Fruit fly (Drosophila melanogaster): Measurements from ENCODE around the gene CG31140.

Gene CG31140

dm6 chr3R:23992823-23993797 lies 30.1 kb downstream of the CG31140 start, which contains the start of the genes Epp and Rab7 (continued):
- peak; percentile 16 for TF ChIP-seq Ets96B (tag; optimal IDR thresholded peaks at IDR 0.05)
- peak; percentile 25 for TF ChIP-seq spab (GFP tag; optimal IDR thresholded peaks at IDR 0.05)
- TF ChIP-seq fkh (GFP tag; optimal IDR thresholded peaks at IDR 0.05), result peak; percentile 45
- peak; percentile 47; the same call in 1 of the 3 replicates for TF ChIP-seq CG8119 (GFP tag; IDR thresholded peaks at IDR 0.05)
- TF ChIP-seq Eip78C (GFP tag), result peak; percentile 74
- TF ChIP-seq CG1621 (tag; optimal IDR thresholded peaks at IDR 0.05), result peak; percentile 11
- peak; percentile 83 for TF ChIP-seq svp (GFP tag)
- TF ChIP-seq Hr4 (GFP tag; optimal IDR thresholded peaks at IDR 0.05), result no peak
- TF ChIP-seq CG4318 (GFP tag; optimal IDR thresholded peaks at IDR 0.05), result no peak
- no peak for TF ChIP-seq CG11902 (GFP tag; optimal IDR thresholded peaks at IDR 0.05)
- TF ChIP-seq CG34406 (GFP tag; optimal IDR thresholded peaks at IDR 0.05), result no peak
- no peak for TF ChIP-seq CG10631 (GFP tag; optimal IDR thresholded peaks at IDR 0.05)
- no peak for TF ChIP-seq CG10669 (GFP tag; optimal IDR thresholded peaks at IDR 0.05)

dm6 chr3R:23994578-23994977 lies 31.6 kb downstream of the CG31140 start:
- TF ChIP-seq achi (GFP tag; optimal IDR thresholded peaks at IDR 0.05) (no peak), fkh (GFP tag; optimal IDR thresholded peaks at IDR 0.05) (no peak), CG3919 (GFP tag; optimal IDR thresholded peaks at IDR 0.05) (no peak), Sox102F (GFP tag; optimal IDR thresholded peaks at IDR 0.05) (no peak), Ets96B (tag; optimal IDR thresholded peaks at IDR 0.05) (no peak), CG4318 (GFP tag; optimal IDR thresholded peaks at IDR 0.05) (no peak), pdm3 (GFP tag; optimal IDR thresholded peaks at IDR 0.05) (no peak), Ets21C (GFP tag; optimal IDR thresholded peaks at IDR 0.05) (no peak), lz (GFP tag; optimal IDR thresholded peaks at IDR 0.05) (no peak), Eip93F (GFP tag; optimal IDR thresholded peaks at IDR 0.05) (no peak), CG8632 (GFP tag; optimal IDR thresholded peaks at IDR 0.05) (no peak), Hr4 (GFP tag; optimal IDR thresholded peaks at IDR 0.05) (no peak), CG11294 (GFP tag; IDR thresholded peaks at IDR 0.05) (no peak), net (GFP tag; optimal IDR thresholded peaks at IDR 0.05) (no peak), CG10631 (GFP tag; optimal IDR thresholded peaks at IDR 0.05) (no peak), Hr39 (GFP tag; optimal IDR thresholded peaks at IDR 0.05) (no peak), Sox14 (GFP tag; optimal IDR thresholded peaks at IDR 0.05) (no peak), salr (GFP tag; optimal IDR thresholded peaks at IDR 0.05) (no peak)

dm6 chr3R:23995460-23995859 lies 32.5 kb downstream of the CG31140 start, which contains the start of gene CG33108:
Gene CG33108, plus strand, starts transcription at chr3R:23995659.
- no peak for TF ChIP-seq CG11294 (GFP tag; IDR thresholded peaks at IDR 0.05)
- TF ChIP-seq fkh (GFP tag; optimal IDR thresholded peaks at IDR 0.05), result peak; percentile 55
- TF ChIP-seq CG6276 (GFP tag; optimal IDR thresholded peaks at IDR 0.05), result no peak
- TF ChIP-seq eg (GFP tag; IDR thresholded peaks at IDR 0.05), result no peak

dm6 chr3R:23996224-23996623 lies 33.2 kb downstream of the CG31140 start, which contains the start of gene LSm3:
Gene LSm3, plus strand, starts transcription at chr3R:23996262.
- TF ChIP-seq Eip78C (GFP tag) (peak; percentile 39), fd59A (GFP tag; optimal IDR thresholded peaks at IDR 0.05) (no peak), fd85E (GFP tag; optimal IDR thresholded peaks at IDR 0.05) (no peak), Sox14 (GFP tag; optimal IDR thresholded peaks at IDR 0.05) (peak; percentile 13), topi (GFP tag; optimal IDR thresholded peaks at IDR 0.05) (peak; percentile 6), Sox102F (GFP tag; optimal IDR thresholded peaks at IDR 0.05) (no peak), Hr39 (GFP tag; optimal IDR thresholded peaks at IDR 0.05) (no peak), CG8119 (GFP tag; IDR thresholded peaks at IDR 0.05) (no peak), CG11762 (GFP tag; optimal IDR thresholded peaks at IDR 0.05; ENCODE audit: insufficient read depth) (no peak), Met (GFP tag; optimal IDR thresholded peaks at IDR 0.05) (no peak), esn (GFP tag; optimal IDR thresholded peaks at IDR 0.05) (peak; percentile 10)
